Fruit fly (Drosophila melanogaster): Measurements from ENCODE around the gene CG13461.

- TF ChIP-seq psq (optimal IDR thresholded peaks at IDR 0.05), result no peak
- TF ChIP-seq Myc (optimal IDR thresholded peaks at IDR 0.05), result no peak
- no peak for TF ChIP-seq insv (optimal IDR thresholded peaks at IDR 0.05)
- no peak for TF ChIP-seq h (optimal IDR thresholded peaks at IDR 0.05)
- no peak for TF ChIP-seq ttk (optimal IDR thresholded peaks at IDR 0.05)
These were observed 42.4 kb upstream of the CG13461 start, which contains the start of the genes sstn, Plp and GlyRS for dm6 chr3L:15094589-15095288.
